Fruit fly (Drosophila melanogaster): ENCODE measurements around the gene CG12817.

The CG12817 gene

dm6 chr3R:10268865-10269442 is 44.4 kb upstream of the CG12817 start (continued):
- peak; percentile 53 for TF ChIP-seq CG17829 (tag; optimal IDR thresholded peaks at IDR 0.05)
- TF ChIP-seq TFAM (GFP tag; optimal IDR thresholded peaks at IDR 0.05): peak; percentile 25
- TF ChIP-seq Oaz (GFP tag; IDR thresholded peaks at IDR 0.05): peak; percentile 50; the same call in 1 of the 2 replicates
- TF ChIP-seq Six4 (GFP tag; optimal IDR thresholded peaks at IDR 0.05): peak; percentile 26
- peak; percentile 41 for TF ChIP-seq CG15514 (GFP tag; optimal IDR thresholded peaks at IDR 0.05)
- no peak; the same call in 2 of the 3 replicates for TF ChIP-seq CG11560 (tag; IDR thresholded peaks at IDR 0.05)
- TF ChIP-seq onecut (GFP tag; IDR thresholded peaks at IDR 0.05): peak; percentile 37
- TF ChIP-seq Elba2 (GFP tag; optimal IDR thresholded peaks at IDR 0.05): no peak
- peak; percentile 14 for TF ChIP-seq gsb-n (tag; optimal IDR thresholded peaks at IDR 0.05)
- TF ChIP-seq Scr (GFP tag; IDR thresholded peaks at IDR 0.05; ENCODE audit: partially characterized antibody): no peak
- TF ChIP-seq sens (GFP tag): peak; percentile 93
- TF ChIP-seq CG7786 (GFP tag; optimal IDR thresholded peaks at IDR 0.05): peak; percentile 64
- peak; percentile 73 for TF ChIP-seq H15 (GFP tag; IDR thresholded peaks at IDR 0.05)
- TF ChIP-seq ranshi (GFP tag; IDR thresholded peaks at IDR 0.05): peak; percentile 69
- no peak for TF ChIP-seq CG18262 (tag; optimal IDR thresholded peaks at IDR 0.05)
- TF ChIP-seq CoRest (tag; optimal IDR thresholded peaks at IDR 0.05): peak; percentile 42
- no peak for TF ChIP-seq Ets97D (GFP tag; optimal IDR thresholded peaks at IDR 0.05)
- no peak for TF ChIP-seq CG2116 (GFP tag; optimal IDR thresholded peaks at IDR 0.05)
- TF ChIP-seq caup (GFP tag; optimal IDR thresholded peaks at IDR 0.05; ENCODE audit: severe bottlenecking): peak; percentile 20
- TF ChIP-seq GATAe (GFP tag; conservative IDR thresholded peaks at IDR 0.05): 0 out of 2 replicates have a peak, but pooled peaks have one; percentile 9
- TF ChIP-seq Ravus (GFP tag; IDR thresholded peaks at IDR 0.05): peak; percentile 53
- TF ChIP-seq grn (GFP tag; optimal IDR thresholded peaks at IDR 0.05): no peak
- peak; percentile 11; the same call in 1 of the 2 replicates for TF ChIP-seq CG31441 (GFP tag; IDR thresholded peaks at IDR 0.05)
- TF ChIP-seq CG5245 (GFP tag; optimal IDR thresholded peaks at IDR 0.05): peak; percentile 50
- TF ChIP-seq Xrp1 (GFP tag; IDR thresholded peaks at IDR 0.05): peak; percentile 65; the same call in 1 of the 2 replicates
- TF ChIP-seq CG31365 (tag; optimal IDR thresholded peaks at IDR 0.05): no peak
- TF ChIP-seq Ssrp (tag; optimal IDR thresholded peaks at IDR 0.05): peak; percentile 66
- TF ChIP-seq sim (GFP tag; IDR thresholded peaks at IDR 0.05): no peak
- TF ChIP-seq CG14014 (GFP tag; IDR thresholded peaks at IDR 0.05): peak; percentile 78
- no peak for TF ChIP-seq CG7271 (tag; optimal IDR thresholded peaks at IDR 0.05)
- no peak for TF ChIP-seq crc (GFP tag; optimal IDR thresholded peaks at IDR 0.05)
- TF ChIP-seq inv (GFP tag; IDR thresholded peaks at IDR 0.05; ENCODE audit: partially characterized antibody): no peak
- TF ChIP-seq ATbp (GFP tag; optimal IDR thresholded peaks at IDR 0.05): peak; percentile 58
- no peak for TF ChIP-seq unc-4 (GFP tag; IDR thresholded peaks at IDR 0.05; ENCODE audit: partially characterized antibody)
- peak; percentile 70 for TF ChIP-seq CG15269 (tag; optimal IDR thresholded peaks at IDR 0.05)
- peak; percentile 80 for TF ChIP-seq Ptx1 (GFP tag; IDR thresholded peaks at IDR 0.05)
- TF ChIP-seq Gug (GFP tag; IDR thresholded peaks at IDR 0.05): peak; percentile 73
- TF ChIP-seq disco-r (GFP tag; optimal IDR thresholded peaks at IDR 0.05): no peak
- TF ChIP-seq HLH4C (GFP tag; IDR thresholded peaks at IDR 0.05; ENCODE audit: partially characterized antibody): no peak
- peak; percentile 24 for TF ChIP-seq Side (GFP tag; optimal IDR thresholded peaks at IDR 0.05)
- TF ChIP-seq CG11696 (GFP tag; IDR thresholded peaks at IDR 0.05): peak; percentile 56
- no peak for TF ChIP-seq NK7.1 (GFP tag; optimal IDR thresholded peaks at IDR 0.05)
- peak; percentile 0 for TF ChIP-seq org-1 (GFP tag; optimal IDR thresholded peaks at IDR 0.05)
- TF ChIP-seq CG8089 (GFP tag; optimal IDR thresholded peaks at IDR 0.05): peak; percentile 21
- no peak for TF ChIP-seq ac (GFP tag; optimal IDR thresholded peaks at IDR 0.05)
- TF ChIP-seq CG16779 (GFP tag; IDR thresholded peaks at IDR 0.05): peak; percentile 68; the same call in 1 of the 2 replicates
- peak; percentile 82 for TF ChIP-seq CG17359 (tag; optimal IDR thresholded peaks at IDR 0.05)
- peak; percentile 82 for TF ChIP-seq sob (GFP tag; IDR thresholded peaks at IDR 0.05)
- TF ChIP-seq mam (GFP tag; optimal IDR thresholded peaks at IDR 0.05): peak; percentile 69
- TF ChIP-seq CG11085 (GFP tag; IDR thresholded peaks at IDR 0.05): peak; percentile 55
